Fruit fly (Drosophila melanogaster): ENCODE data around the gene CG18213.

The CG18213 gene

dm6 chr3R:17059100-17059810 lies 19.3 kb upstream of the CG18213 start (continued):
- no peak for TF ChIP-seq sage (GFP tag; optimal IDR thresholded peaks at IDR 0.05)
- TF ChIP-seq lola (GFP tag; optimal IDR thresholded peaks at IDR 0.05) = no peak
- peak; percentile 48 for TF ChIP-seq rgr (GFP tag; optimal IDR thresholded peaks at IDR 0.05)
- no peak for TF ChIP-seq woc (GFP tag; optimal IDR thresholded peaks at IDR 0.05)

dm6 chr3R:17056905-17057251 lies 16.9 kb upstream of the CG18213 start:
- TF ChIP-seq woc (GFP tag; optimal IDR thresholded peaks at IDR 0.05) (no peak), sage (GFP tag; optimal IDR thresholded peaks at IDR 0.05) (no peak), Rel (GFP tag; optimal IDR thresholded peaks at IDR 0.05) (no peak), Rel (tag; optimal IDR thresholded peaks at IDR 0.05) (no peak), HLH106 (tag; optimal IDR thresholded peaks at IDR 0.05) (peak; percentile 4), rgr (GFP tag; optimal IDR thresholded peaks at IDR 0.05) (peak; percentile 6), CG32264 (GFP tag; optimal IDR thresholded peaks at IDR 0.05) (no peak), h (GFP tag; optimal IDR thresholded peaks at IDR 0.05) (no peak), jim (GFP tag; optimal IDR thresholded peaks at IDR 0.05) (no peak), Mio (GFP tag; optimal IDR thresholded peaks at IDR 0.05) (no peak), Hr78 (GFP tag; optimal IDR thresholded peaks at IDR 0.05) (no peak), dsf (GFP tag; optimal IDR thresholded peaks at IDR 0.05; ENCODE audit: borderline replicate concordance) (no peak), Myc (optimal IDR thresholded peaks at IDR 0.05) (no peak), pan (optimal IDR thresholded peaks at IDR 0.05) (no peak), brk (GFP tag; optimal IDR thresholded peaks at IDR 0.05) (no peak), Jra (GFP tag; optimal IDR thresholded peaks at IDR 0.05) (no peak), tai (GFP tag; optimal IDR thresholded peaks at IDR 0.05) (no peak), usp (GFP tag; optimal IDR thresholded peaks at IDR 0.05) (no peak), CG9705 (GFP tag; optimal IDR thresholded peaks at IDR 0.05) (no peak), N (GFP tag; optimal IDR thresholded peaks at IDR 0.05) (no peak), foxo (GFP tag; optimal IDR thresholded peaks at IDR 0.05) (peak in 1 of 2 experiments; percentile 38)

- TF ChIP-seq CG9705 (GFP tag; optimal IDR thresholded peaks at IDR 0.05) (no peak), ey (GFP tag; optimal IDR thresholded peaks at IDR 0.05) (no peak), pan (optimal IDR thresholded peaks at IDR 0.05) (no peak), Rel (GFP tag; optimal IDR thresholded peaks at IDR 0.05) (peak; percentile 76), Rel (tag; optimal IDR thresholded peaks at IDR 0.05) (peak; percentile 23), sage (GFP tag; optimal IDR thresholded peaks at IDR 0.05) (no peak), woc (GFP tag; optimal IDR thresholded peaks at IDR 0.05) (no peak), Jra (GFP tag; optimal IDR thresholded peaks at IDR 0.05) (peak; percentile 8), psq (GFP tag; optimal IDR thresholded peaks at IDR 0.05) (peak; percentile 56), CrebA (GFP tag; optimal IDR thresholded peaks at IDR 0.05; ENCODE audit: borderline replicate concordance) (peak; percentile 50), GATAd (GFP tag; optimal IDR thresholded peaks at IDR 0.05) (no peak), Hnf4 (GFP tag; optimal IDR thresholded peaks at IDR 0.05) (no peak), usp (GFP tag; optimal IDR thresholded peaks at IDR 0.05) (no peak), br (GFP tag; optimal IDR thresholded peaks at IDR 0.05) (peak; percentile 33), brk (GFP tag; optimal IDR thresholded peaks at IDR 0.05) (peak; percentile 94), foxo (GFP tag; optimal IDR thresholded peaks at IDR 0.05) (peak; percentile 2 to 25), HLH106 (tag; optimal IDR thresholded peaks at IDR 0.05) (no peak), Abd-B (GFP tag; optimal IDR thresholded peaks at IDR 0.05) (peak; percentile 60), Sp1 (GFP tag; optimal IDR thresholded peaks at IDR 0.05) (peak; percentile 48), h (GFP tag; optimal IDR thresholded peaks at IDR 0.05) (peak; percentile 71), lola (GFP tag; optimal IDR thresholded peaks at IDR 0.05) (no peak), tai (GFP tag; optimal IDR thresholded peaks at IDR 0.05) (no peak), Hr83 (GFP tag; optimal IDR thresholded peaks at IDR 0.05; ENCODE audit: poor library complexity, severe bottlenecking) (peak; percentile 52), CG32264 (GFP tag; optimal IDR thresholded peaks at IDR 0.05) (no peak), dmrt93B (GFP tag; optimal IDR thresholded peaks at IDR 0.05) (no peak), Vsx2 (GFP tag; optimal IDR thresholded peaks at IDR 0.05; ENCODE audit: partially characterized antibody) (peak; percentile 78), dsf (GFP tag; optimal IDR thresholded peaks at IDR 0.05; ENCODE audit: borderline replicate concordance) (no peak), OdsH (GFP tag; optimal IDR thresholded peaks at IDR 0.05) (peak; percentile 45), Dfd (GFP tag; optimal IDR thresholded peaks at IDR 0.05) (no peak), N (GFP tag; optimal IDR thresholded peaks at IDR 0.05) (peak; percentile 84), Myc (optimal IDR thresholded peaks at IDR 0.05) (no peak), Dif (GFP tag; optimal IDR thresholded peaks at IDR 0.05; ENCODE audit: partially characterized antibody) (peak; percentile 64), rgr (GFP tag; optimal IDR thresholded peaks at IDR 0.05) (peak; percentile 27), jim (GFP tag; optimal IDR thresholded peaks at IDR 0.05) (peak; percentile 82), fru (GFP tag; optimal IDR thresholded peaks at IDR 0.05) (peak; percentile 62), Mio (GFP tag; optimal IDR thresholded peaks at IDR 0.05) (no peak), Hr78 (GFP tag; optimal IDR thresholded peaks at IDR 0.05) (no peak), dl (GFP tag; optimal IDR thresholded peaks at IDR 0.05; ENCODE audit: insufficient read depth in 1 of 2, partially characterized antibody in 2 of 2) (peak; percentile 26 to 31), sv (GFP tag; optimal IDR thresholded peaks at IDR 0.05) (no peak)
Observed at dm6 chr3R:17056183-17056904, 16.3 kb upstream of the CG18213 start.

Measured in whole organism, wandering third instar larva.